Fruit fly (Drosophila melanogaster): ENCODE measurements around the gene LysS.
"Not testable (repeated sequence)": the region's sequence is repeated elsewhere in the genome, so short reads cannot be mapped to it uniquely, and the experiment has no call there.

Gene LysS

DNA sequence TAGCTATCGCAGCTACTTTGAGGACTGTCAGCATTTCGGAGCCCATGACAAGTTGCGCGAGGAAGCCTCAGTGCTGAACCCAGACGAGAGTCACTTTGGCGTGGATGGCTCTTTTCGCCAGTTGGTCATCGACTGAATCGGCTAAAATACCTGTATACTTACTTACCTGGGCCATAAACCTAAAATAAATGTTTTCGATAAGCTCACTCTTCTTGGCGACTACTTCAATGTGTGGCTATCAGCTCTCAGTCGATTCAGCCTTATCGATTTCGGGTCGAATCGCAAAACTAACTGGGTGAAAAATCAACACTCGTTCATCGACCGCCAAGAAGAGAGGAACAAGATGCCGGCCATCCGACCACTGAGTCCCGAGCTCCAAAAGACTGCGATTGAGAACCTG is 6.3 kb downstream of the LysS start, which contains the start of gene CG33966:
Gene CG33966, plus strand, starts transcription at position 301 of the 400 bp plus-strand sequence.
- TF ChIP-seq CG6854 (GFP tag; optimal IDR thresholded peaks at IDR 0.05) (no peak), CG8119 (GFP tag; IDR thresholded peaks at IDR 0.05) (no peak), acj6 (GFP tag; optimal IDR thresholded peaks at IDR 0.05) (no peak), CG1621 (tag; optimal IDR thresholded peaks at IDR 0.05) (no peak), OdsH (GFP tag; optimal IDR thresholded peaks at IDR 0.05) (no peak), CG8319 (GFP tag; optimal IDR thresholded peaks at IDR 0.05) (no peak), CG3032 (tag; optimal IDR thresholded peaks at IDR 0.05) (no peak), fd59A (GFP tag; optimal IDR thresholded peaks at IDR 0.05) (no peak), CG11762 (GFP tag; optimal IDR thresholded peaks at IDR 0.05; ENCODE audit: insufficient read depth) (no peak), CG31627 (GFP tag; optimal IDR thresholded peaks at IDR 0.05) (no peak), CG11902 (GFP tag; optimal IDR thresholded peaks at IDR 0.05) (no peak), CG10631 (GFP tag; optimal IDR thresholded peaks at IDR 0.05) (no peak), dac (GFP tag; optimal IDR thresholded peaks at IDR 0.05) (no peak), vri (GFP tag; optimal IDR thresholded peaks at IDR 0.05) (no peak), CG11294 (GFP tag; IDR thresholded peaks at IDR 0.05) (no peak), fkh (GFP tag; optimal IDR thresholded peaks at IDR 0.05) (no peak), CG3919 (GFP tag; optimal IDR thresholded peaks at IDR 0.05) (no peak), CG32006 (GFP tag; optimal IDR thresholded peaks at IDR 0.05) (no peak), CG34406 (GFP tag; optimal IDR thresholded peaks at IDR 0.05) (no peak), spab (GFP tag; optimal IDR thresholded peaks at IDR 0.05) (no peak)

dm6 chr3L:1235426-1235825 is 7.9 kb downstream of the LysS start, which contains the start of gene galene:
Gene galene (plus strand): TSS chr3L:1235726.
- TF ChIP-seq Eip78C (GFP tag), result no peak
- no peak for TF ChIP-seq CG10631 (GFP tag; optimal IDR thresholded peaks at IDR 0.05)

dm6 chr3L:1238219-1238618 is 10.7 kb downstream of the LysS start, which contains the start of gene CG9192:
Gene CG9192 (minus strand): TSS chr3L:1238319.
- TF ChIP-seq Sox102F (GFP tag; optimal IDR thresholded peaks at IDR 0.05) (no peak), dac (GFP tag; optimal IDR thresholded peaks at IDR 0.05) (no peak), acj6 (GFP tag; optimal IDR thresholded peaks at IDR 0.05) (no peak), CG3919 (GFP tag; optimal IDR thresholded peaks at IDR 0.05) (no peak)

DNA sequence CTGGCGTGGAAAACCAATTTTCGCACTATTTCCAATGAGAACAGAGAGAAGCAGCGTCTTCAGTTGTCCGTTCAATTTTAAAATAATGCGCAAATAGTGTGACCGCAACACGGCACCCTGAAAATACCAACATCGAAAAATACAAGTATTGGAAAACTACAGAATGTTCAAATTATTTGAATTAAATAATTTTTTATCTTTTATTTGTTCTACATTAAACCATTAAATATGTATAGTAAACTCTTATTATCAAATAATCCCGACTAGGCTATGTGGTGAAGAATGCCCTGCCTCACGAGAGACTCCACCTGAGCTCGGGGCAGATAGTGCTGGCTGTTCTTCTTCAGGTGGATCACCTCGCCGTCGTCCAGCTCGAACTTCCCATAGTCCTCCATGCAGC is 18.3 kb downstream of the LysS start, which contains the start of gene Klp61F:
Gene Klp61F, minus strand, starts transcription at position 101 of the 400 bp plus-strand sequence.
- TF ChIP-seq Ets96B (tag; optimal IDR thresholded peaks at IDR 0.05); Met (GFP tag; optimal IDR thresholded peaks at IDR 0.05); CG15336 (GFP tag; IDR thresholded peaks at IDR 0.05): not testable (repeated sequence)

DNA sequence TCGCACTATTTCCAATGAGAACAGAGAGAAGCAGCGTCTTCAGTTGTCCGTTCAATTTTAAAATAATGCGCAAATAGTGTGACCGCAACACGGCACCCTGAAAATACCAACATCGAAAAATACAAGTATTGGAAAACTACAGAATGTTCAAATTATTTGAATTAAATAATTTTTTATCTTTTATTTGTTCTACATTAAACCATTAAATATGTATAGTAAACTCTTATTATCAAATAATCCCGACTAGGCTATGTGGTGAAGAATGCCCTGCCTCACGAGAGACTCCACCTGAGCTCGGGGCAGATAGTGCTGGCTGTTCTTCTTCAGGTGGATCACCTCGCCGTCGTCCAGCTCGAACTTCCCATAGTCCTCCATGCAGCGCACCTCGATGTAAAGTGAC is 19.3 kb downstream of the LysS start, which contains the start of gene CG32318:
Gene CG32318, minus strand, starts transcription at position 101 of the 400 bp plus-strand sequence.
- TF ChIP-seq fkh, fd85E, Blimp-1 (GFP tag; optimal IDR thresholded peaks at IDR 0.05): not testable (repeated sequence)

DNA sequence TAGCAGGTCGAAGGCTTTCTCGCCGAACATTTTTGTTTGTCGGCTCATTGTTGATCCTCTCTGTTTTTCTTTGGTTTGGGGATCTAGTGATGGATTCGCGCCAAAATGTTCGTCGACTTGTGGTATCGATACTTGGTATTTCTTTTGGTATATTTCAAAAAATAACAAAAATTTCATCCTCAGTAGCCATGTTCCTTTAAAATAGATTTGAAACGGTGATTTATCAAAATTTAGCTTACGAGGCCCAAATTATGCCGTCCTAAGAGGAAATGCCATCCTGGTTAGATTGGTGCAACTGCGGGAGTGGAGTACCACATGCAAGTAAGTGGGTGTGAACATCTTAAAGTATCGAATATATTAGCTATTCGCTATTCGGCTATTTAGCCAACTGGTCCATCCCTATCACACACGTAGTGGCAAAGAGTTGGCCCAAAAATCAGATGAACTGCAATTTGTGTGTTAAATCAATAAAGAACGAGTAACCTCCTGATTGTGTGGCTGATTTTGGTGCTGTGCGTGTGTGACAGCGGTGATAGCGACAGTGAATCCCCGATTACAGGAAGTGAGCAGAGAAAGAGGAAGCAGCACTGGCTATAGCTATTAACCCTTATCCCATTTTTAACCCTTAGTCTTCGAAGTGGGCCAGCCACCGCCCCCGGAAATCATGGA is 20.2 kb downstream of the LysS start, which contains the start of the genes Psf1 and Sac1:
Gene Psf1, minus strand, starts transcription at position 51 of the 669 bp plus-strand sequence.
Gene Sac1, plus strand, starts transcription at position 191 of the 669 bp plus-strand sequence.
- TF ChIP-seq Smox (GFP tag; optimal IDR thresholded peaks at IDR 0.05) (no peak), Sox15 (GFP tag; optimal IDR thresholded peaks at IDR 0.05) (peak; percentile 4), CG32006 (GFP tag; optimal IDR thresholded peaks at IDR 0.05) (peak; percentile 35), fd59A (GFP tag; optimal IDR thresholded peaks at IDR 0.05) (no peak), CG11902 (GFP tag; optimal IDR thresholded peaks at IDR 0.05) (peak; percentile 32), salr (GFP tag; optimal IDR thresholded peaks at IDR 0.05) (no peak), Hr39 (GFP tag; optimal IDR thresholded peaks at IDR 0.05) (peak; percentile 72), CG11762 (GFP tag; optimal IDR thresholded peaks at IDR 0.05; ENCODE audit: insufficient read depth) (no peak), vri (GFP tag; optimal IDR thresholded peaks at IDR 0.05) (no peak), CG10669 (GFP tag; optimal IDR thresholded peaks at IDR 0.05) (no peak), topi (GFP tag; optimal IDR thresholded peaks at IDR 0.05) (peak; percentile 27), CG16779 (tag; optimal IDR thresholded peaks at IDR 0.05) (no peak), dac (GFP tag; optimal IDR thresholded peaks at IDR 0.05) (no peak), CG6792 (GFP tag; optimal IDR thresholded peaks at IDR 0.05) (no peak), CG7368 (GFP tag; optimal IDR thresholded peaks at IDR 0.05) (no peak), CG31627 (GFP tag; optimal IDR thresholded peaks at IDR 0.05) (peak; percentile 61), CG15336 (GFP tag; IDR thresholded peaks at IDR 0.05) (no peak), Eip78C (GFP tag) (peak; percentile 86), OdsH (GFP tag; optimal IDR thresholded peaks at IDR 0.05) (no peak), CG8632 (GFP tag; optimal IDR thresholded peaks at IDR 0.05) (no peak), fd85E (GFP tag; optimal IDR thresholded peaks at IDR 0.05) (no peak), CG6163 (GFP tag; IDR thresholded peaks at IDR 0.05) (no peak), CG8319 (GFP tag; optimal IDR thresholded peaks at IDR 0.05) (no peak), net (GFP tag; optimal IDR thresholded peaks at IDR 0.05) (no peak)

Measured in whole organism, prepupa.